Worm (Caenorhabditis elegans) whole organism, early embryonic: ENCODE measurements around the gene daf-7.

Source experiments
- B0310.2 ChIP-seq: sonication (generic microtip); optimal IDR thresholded peaks from 2 replicates; lab custom pipeline; 2016; ENCODE audit warnings: mild to moderate bottlenecking, missing genetic modification characterization, missing compliant biosample characterization
- F13C5.2 ChIP-seq: sonication (generic microtip); optimal IDR thresholded peaks from 2 replicates; lab custom pipeline; 2017; ENCODE audit warnings: mild to moderate bottlenecking, missing genetic modification characterization, inconsistent platforms, missing compliant biosample characterization
- aly-1 ChIP-seq: sonication (generic microtip); optimal IDR thresholded peaks from 2 replicates; lab custom pipeline; 2016; ENCODE audit warnings: missing genetic modification characterization, missing compliant biosample characterization
- ama-1 ChIP-seq: fragments of 150-350 bp; optimal IDR thresholded peaks from 2 replicates; lab custom pipeline; 2014
- ceh-13 ChIP-seq: fragments of 200-800 bp; sonication (Bioruptor generic); optimal IDR thresholded peaks from 2 replicates; lab custom pipeline; 2018; ENCODE audit warnings: mild to moderate bottlenecking, missing genetic modification characterization, missing compliant biosample characterization
- ceh-36 ChIP-seq: sonication (generic microtip); optimal IDR thresholded peaks from 2 replicates; lab custom pipeline; 2016; ENCODE audit warnings: missing genetic modification characterization, inconsistent platforms, missing compliant biosample characterization
- ets-7 ChIP-seq: sonication (generic microtip); optimal IDR thresholded peaks from 2 replicates; lab custom pipeline; 2016; ENCODE audit warnings: missing genotype, missing genetic modification characterization, missing compliant biosample characterization
- flt-1 ChIP-seq: fragments of 200-800 bp; sonication (Bioruptor generic); IDR thresholded peaks from 2 replicates; pipeline ENCODE4 v1.3.6; 2022; ENCODE audit warnings: missing genetic modification characterization, missing compliant biosample characterization
- hmbx-1 ChIP-seq: sonication (generic microtip); optimal IDR thresholded peaks from 2 replicates; lab custom pipeline; 2016; ENCODE audit warnings: mild to moderate bottlenecking, missing genetic modification characterization, missing compliant biosample characterization
- hmg-4 ChIP-seq: fragments of 200-800 bp; sonication (Bioruptor generic); optimal IDR thresholded peaks from 2 replicates; lab custom pipeline; 2018; ENCODE audit warnings: mild to moderate bottlenecking, missing genetic modification characterization, missing compliant biosample characterization
- hnd-1 ChIP-seq: sonication (generic microtip); optimal IDR thresholded peaks from 2 replicates; lab custom pipeline; 2016; ENCODE audit warnings: missing genetic modification characterization, missing compliant biosample characterization
- pes-1 ChIP-seq: fragments of 200-800 bp; sonication (Bioruptor generic); IDR thresholded peaks from 2 replicates; pipeline ENCODE4 v1.3.6; 2022; ENCODE audit warnings: missing genetic modification reagents, missing genetic modification characterization, missing compliant biosample characterization
- scrt-1 ChIP-seq: fragments of 200-800 bp; sonication (Bioruptor generic); IDR thresholded peaks from 2 replicates; pipeline ENCODE4 v1.3.6; 2022; ENCODE audit warnings: missing genetic modification characterization, missing compliant biosample characterization
- sea-1 ChIP-seq: fragments of 200-800 bp; sonication (Bioruptor generic); conservative IDR thresholded peaks from 2 replicates; pipeline ENCODE4 v1.3.6; 2022; ENCODE audit warnings: missing genetic modification characterization, missing compliant biosample characterization
- tbx-11 ChIP-seq: fragments of 200-800 bp; sonication (Bioruptor generic); IDR thresholded peaks from 2 replicates; pipeline ENCODE4 v1.3.6; 2022; ENCODE audit warnings: missing genetic modification characterization, missing compliant biosample characterization
- tbx-37 ChIP-seq: fragments of 200-800 bp; sonication (Bioruptor generic); conservative IDR thresholded peaks from 2 replicates; pipeline ENCODE4 v1.3.6; 2022; ENCODE audit warnings: missing genetic modification reagents, missing genetic modification characterization, missing compliant biosample characterization
- tra-4 ChIP-seq: sonication (generic microtip); optimal IDR thresholded peaks from 2 replicates; lab custom pipeline; 2017; ENCODE audit warnings: missing genetic modification characterization, missing compliant biosample characterization

Gene daf-7

DNA sequence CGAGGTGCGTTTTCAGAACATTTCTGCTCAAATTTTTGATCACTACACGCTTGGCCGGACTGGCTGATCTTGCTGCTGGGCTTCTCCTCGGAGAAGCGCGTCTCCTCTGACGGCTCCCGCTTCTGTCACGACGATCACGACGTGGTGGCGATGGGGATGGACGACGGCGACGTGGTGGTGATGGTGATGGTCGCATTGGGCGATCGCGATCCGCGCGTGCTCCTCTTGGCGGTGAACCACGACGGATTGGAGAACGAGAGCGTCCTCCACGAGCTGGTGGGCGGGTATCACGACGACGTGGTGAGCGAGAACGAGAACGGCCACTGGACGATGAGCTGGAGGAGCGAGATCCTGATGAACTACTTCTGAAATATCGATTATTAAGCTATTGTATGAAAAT is 41.8 kb downstream of the daf-7 start:
- no peak for TF ChIP-seq hmg-4 (GFP tag; lab: Kevin White, UChicago)
- no peak for TF ChIP-seq hnd-1 (tag; lab: Kevin White, UChicago)
- no peak for TF ChIP-seq aly-1 (tag; lab: Kevin White, UChicago)
- TF ChIP-seq scrt-1 (GFP tag; lab: Robert Waterston, UW) = no peak
- no peak for TF ChIP-seq flt-1 (GFP tag; lab: Robert Waterston, UW)
- TF ChIP-seq F13C5.2 (tag; lab: Kevin White, UChicago) = no peak
- no peak for TF ChIP-seq tbx-11 (GFP tag; lab: Robert Waterston, UW)

DNA sequence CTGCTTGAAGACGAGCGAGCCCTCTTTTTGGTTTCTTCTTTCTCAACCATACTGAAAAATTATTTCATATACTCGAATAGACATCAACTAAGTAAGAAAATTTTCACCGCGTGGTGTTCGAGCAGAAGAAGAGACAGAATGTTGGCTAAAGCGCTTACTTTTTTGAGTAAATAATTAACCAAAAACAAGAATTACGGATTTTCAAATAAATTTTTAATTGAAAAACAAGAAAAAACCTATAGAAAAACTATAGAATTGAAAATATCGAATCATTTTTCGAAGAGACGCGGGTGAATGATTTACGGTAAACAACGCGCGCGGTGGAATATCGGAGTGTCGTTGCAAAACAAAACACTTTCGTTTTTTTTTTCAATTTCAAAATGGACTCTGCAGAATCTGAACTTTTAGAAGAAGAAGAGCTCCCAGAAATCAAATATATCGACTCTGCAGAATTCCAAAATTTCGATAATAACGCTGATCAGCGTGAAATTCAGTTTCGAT is 42.3 kb downstream of the daf-7 start, which contains the start of the genes rnp-5 and tag-51:
rnp-5 (minus strand) TSS at position 51 of the 501 bp plus-strand sequence.
tag-51 (plus strand) TSS at position 363 of the 501 bp plus-strand sequence.
- TF ChIP-seq ceh-13 (GFP tag; lab: Kevin White, UChicago) (no peak), B0310.2 (tag; lab: Kevin White, UChicago) (no peak), sea-1 (GFP tag; lab: Robert Waterston, UW) (no peak), hnd-1 (tag; lab: Kevin White, UChicago) (no peak), tbx-11 (GFP tag; lab: Robert Waterston, UW) (no peak), scrt-1 (GFP tag; lab: Robert Waterston, UW) (no peak), pes-1 (GFP tag; lab: Robert Waterston, UW) (no peak), aly-1 (tag; lab: Kevin White, UChicago) (no peak), ets-7 (no peak), hmg-4 (GFP tag; lab: Kevin White, UChicago) (no peak), flt-1 (GFP tag; lab: Robert Waterston, UW) (no peak), F13C5.2 (tag; lab: Kevin White, UChicago) (no peak), ceh-36 (tag; lab: Kevin White, UChicago) (no peak), tra-4 (tag; lab: Kevin White, UChicago) (no peak), tbx-37 (no peak), ama-1 (lab: Kevin White, UChicago) (no peak)

DNA sequence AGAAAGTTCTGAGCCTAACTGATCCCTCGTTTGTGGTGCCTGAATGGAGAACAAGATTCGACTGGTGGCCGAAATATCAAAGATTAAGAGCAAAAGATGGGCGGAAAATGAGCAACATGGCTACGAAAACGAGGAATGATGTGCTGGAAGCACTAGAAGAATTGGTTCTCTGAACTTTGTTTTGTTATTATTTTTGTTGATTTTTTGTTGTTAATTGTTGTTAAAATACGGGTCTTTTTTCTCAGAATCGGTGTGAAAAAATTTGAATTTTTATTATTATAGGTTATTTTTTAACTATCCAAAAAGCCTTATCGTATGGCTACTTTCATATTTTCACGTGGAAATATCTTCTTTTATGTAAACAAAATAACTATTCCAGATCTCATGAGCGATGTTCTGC is 44.6 kb downstream of the daf-7 start, which contains the start of gene K02F3.12:
K02F3.12 (plus strand) TSS at position 301 of the 400 bp plus-strand sequence.
- TF ChIP-seq tra-4 (tag; lab: Kevin White, UChicago) (no peak), ama-1 (lab: Kevin White, UChicago) (no peak), pes-1 (GFP tag; lab: Robert Waterston, UW) (no peak), B0310.2 (tag; lab: Kevin White, UChicago) (no peak), F13C5.2 (tag; lab: Kevin White, UChicago) (no peak), hmbx-1 (tag; lab: Kevin White, UChicago) (no peak), scrt-1 (GFP tag; lab: Robert Waterston, UW) (no peak)

DNA sequence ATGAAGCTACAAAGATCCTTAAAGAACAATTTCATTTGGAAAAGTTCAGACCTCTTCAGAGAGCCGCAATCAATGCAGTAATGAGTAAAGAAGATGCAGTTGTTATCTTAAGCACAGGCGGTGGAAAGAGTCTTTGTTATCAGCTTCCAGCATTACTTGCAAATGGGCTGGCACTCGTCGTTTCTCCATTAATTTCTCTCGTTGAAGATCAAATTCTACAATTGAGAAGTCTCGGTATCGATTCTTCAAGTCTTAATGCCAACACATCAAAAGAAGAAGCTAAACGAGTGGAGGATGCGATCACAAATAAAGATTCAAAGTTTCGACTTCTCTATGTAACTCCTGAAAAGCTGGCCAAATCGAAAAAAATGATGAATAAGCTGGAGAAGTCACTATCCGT is 45.3 kb downstream of the daf-7 start:
- TF ChIP-seq pes-1 (GFP tag; lab: Robert Waterston, UW) (no peak), scrt-1 (GFP tag; lab: Robert Waterston, UW) (no peak), tbx-11 (GFP tag; lab: Robert Waterston, UW) (no peak), ets-7 (no peak), B0310.2 (tag; lab: Kevin White, UChicago) (no peak), flt-1 (GFP tag; lab: Robert Waterston, UW) (no peak), sea-1 (GFP tag; lab: Robert Waterston, UW) (no peak), aly-1 (tag; lab: Kevin White, UChicago) (no peak), hnd-1 (tag; lab: Kevin White, UChicago) (no peak)

DNA sequence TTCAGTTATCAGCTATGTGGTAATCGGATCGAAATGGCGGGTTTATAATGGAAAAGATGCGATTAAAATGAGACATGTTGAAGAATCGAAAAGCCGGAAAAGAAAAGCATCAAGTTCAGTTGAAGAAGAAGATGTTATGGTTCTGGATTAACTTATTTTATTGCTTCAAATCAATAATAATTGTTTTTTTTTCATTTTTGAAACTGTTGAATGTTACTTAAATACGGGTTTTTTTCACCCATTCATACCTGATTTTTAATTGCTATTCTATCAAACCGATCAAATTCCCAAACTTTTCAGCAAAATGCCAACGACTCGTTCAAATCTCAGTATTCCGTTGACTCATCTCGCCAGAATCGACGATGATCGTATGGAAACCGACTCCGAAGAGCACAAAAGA is 48.3 kb downstream of the daf-7 start, which contains the start of gene exos-4.2:
exos-4.2 (plus strand) TSS at position 301 of the 400 bp plus-strand sequence.
- TF ChIP-seq tbx-37 (no peak), hmg-4 (GFP tag; lab: Kevin White, UChicago) (no peak), sea-1 (GFP tag; lab: Robert Waterston, UW) (no peak), ceh-36 (tag; lab: Kevin White, UChicago) (no peak), aly-1 (tag; lab: Kevin White, UChicago) (no peak), flt-1 (GFP tag; lab: Robert Waterston, UW) (no peak), tbx-11 (GFP tag; lab: Robert Waterston, UW) (no peak), tra-4 (tag; lab: Kevin White, UChicago) (no peak), pes-1 (GFP tag; lab: Robert Waterston, UW) (no peak), ceh-13 (GFP tag; lab: Kevin White, UChicago) (no peak), F13C5.2 (tag; lab: Kevin White, UChicago) (no peak), hmbx-1 (tag; lab: Kevin White, UChicago) (no peak), B0310.2 (tag; lab: Kevin White, UChicago) (no peak), scrt-1 (GFP tag; lab: Robert Waterston, UW) (no peak), hnd-1 (tag; lab: Kevin White, UChicago) (no peak), ets-7 (no peak), ama-1 (lab: Kevin White, UChicago) (no peak)

DNA sequence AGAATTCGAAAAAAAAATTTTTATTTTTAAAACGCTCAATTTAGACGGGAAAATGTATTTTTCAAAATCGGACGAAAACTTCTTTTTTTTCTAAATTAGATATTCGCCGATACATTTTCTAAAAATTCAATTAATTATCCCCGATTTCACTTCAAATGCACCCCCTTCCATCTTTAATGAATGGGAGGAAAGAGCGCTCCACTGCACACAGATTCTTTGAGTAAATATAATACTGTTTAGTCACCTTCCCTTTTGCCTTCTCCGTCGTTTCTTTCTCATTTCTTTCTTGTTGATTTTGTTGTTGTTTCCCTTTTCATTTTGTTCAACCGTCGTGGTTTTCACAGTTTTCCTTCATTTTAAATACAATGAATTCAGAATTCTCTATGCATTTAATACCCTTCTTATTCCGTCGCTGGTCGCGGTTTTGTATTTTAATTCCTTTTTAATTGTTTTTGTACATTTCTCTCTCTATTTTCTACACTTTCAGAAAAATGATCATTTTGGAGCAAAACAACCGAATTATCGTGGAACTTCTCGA is 50.2 kb downstream of the daf-7 start, which contains the start of gene arx-4:
arx-4 (plus strand) TSS at position 488 of the 538 bp plus-strand sequence.
- TF ChIP-seq F13C5.2 (tag; lab: Kevin White, UChicago) (no peak), hmbx-1 (tag; lab: Kevin White, UChicago) (no peak), ceh-13 (GFP tag; lab: Kevin White, UChicago) (no peak), hnd-1 (tag; lab: Kevin White, UChicago) (no peak), tbx-11 (GFP tag; lab: Robert Waterston, UW) (no peak), B0310.2 (tag; lab: Kevin White, UChicago) (no peak), tra-4 (tag; lab: Kevin White, UChicago) (no peak), ceh-36 (tag; lab: Kevin White, UChicago) (no peak)
